Worm (Caenorhabditis elegans) whole organism, L1 larva: ENCODE data around the gene F59B8.1.

ENCODE experiments used
- C04F5.9 ChIP-seq: sonication (generic microtip); optimal IDR thresholded peaks from 2 replicates; lab custom pipeline; 2016; ENCODE audit warnings: missing genetic modification characterization, missing compliant biosample characterization
- C16A3.4 ChIP-seq: fragments of 150-350 bp; optimal IDR thresholded peaks from 2 replicates; lab custom pipeline; 2014; ENCODE audit warnings: missing biosample characterization, missing genetic modification characterization
- aly-2 ChIP-seq: fragments of 150-350 bp; optimal IDR thresholded peaks from 2 replicates; lab custom pipeline; 2014; ENCODE audit warnings: missing biosample characterization, missing genetic modification characterization
- ama-1 ChIP-seq: fragments of 150-350 bp; optimal IDR thresholded peaks from 2 replicates; lab custom pipeline; 2014
- ceh-8 ChIP-seq: fragments of 200-800 bp; sonication (Bioruptor generic); optimal IDR thresholded peaks from 2 replicates; lab custom pipeline; 2018; ENCODE audit warnings: mild to moderate bottlenecking, missing genetic modification characterization, moderate library complexity, missing compliant biosample characterization
- ceh-82 ChIP-seq, 3 experiments: fragments of 150-350 bp in 1 of 3; sonication (generic microtip) in 2 of 3; optimal IDR thresholded peaks; 2 replicates each; lab custom pipeline; 2014 to 2017; ENCODE audit warnings: missing biosample characterization in 3 of 3, missing genetic modification characterization in 3 of 3
- ceh-88 ChIP-seq: fragments of 200-800 bp; sonication (Bioruptor generic); IDR thresholded peaks from 2 replicates; pipeline ENCODE4 v1.3.6; 2022; ENCODE audit warnings: missing genetic modification characterization, missing compliant biosample characterization
- egl-13 ChIP-seq: sonication (generic microtip); optimal IDR thresholded peaks from 2 replicates; lab custom pipeline; 2016; ENCODE audit warnings: missing genotype, missing genetic modification reagents, missing genetic modification characterization, missing compliant biosample characterization
- elt-2 ChIP-seq: sonication (generic microtip); optimal IDR thresholded peaks from 2 replicates; lab custom pipeline; 2016; ENCODE audit warnings: missing genetic modification characterization, mild to moderate bottlenecking, inconsistent platforms, missing compliant biosample characterization, missing genetic modification reagents
- elt-3 ChIP-seq, 6 experiments: fragments of 150-350 bp in 1 of 6; sonication (generic microtip); optimal IDR thresholded peaks; 2 replicates each; lab custom pipeline; 2017 to 2018; ENCODE audit warnings: missing biosample characterization in 6 of 6, missing genetic modification characterization in 6 of 6, inconsistent platforms in 1 of 6
- fkh-10 ChIP-seq: sonication (generic microtip); optimal IDR thresholded peaks from 2 replicates; lab custom pipeline; 2017; ENCODE audit warnings: missing biosample characterization, missing genetic modification reagents, missing genetic modification characterization
- fkh-8 ChIP-seq: sonication (generic microtip); optimal IDR thresholded peaks from 2 replicates; lab custom pipeline; 2016; ENCODE audit warnings: mild to moderate bottlenecking, missing genetic modification characterization, missing compliant biosample characterization
- fos-1 ChIP-seq: fragments of 150-350 bp; optimal IDR thresholded peaks from 2 replicates; lab custom pipeline; 2014; ENCODE audit warnings: missing biosample characterization, missing genetic modification characterization
- hlh-4 ChIP-seq: sonication (generic microtip); optimal IDR thresholded peaks from 2 replicates; lab custom pipeline; 2016; ENCODE audit warnings: mild to moderate bottlenecking, missing genetic modification characterization, missing compliant biosample characterization
- hpl-2 ChIP-seq: fragments of 150-350 bp; optimal IDR thresholded peaks from 2 replicates; lab custom pipeline; 2014; ENCODE audit warnings: missing biosample characterization, missing genetic modification reagents, missing genetic modification characterization
- jun-1 ChIP-seq: fragments of 150-350 bp; optimal IDR thresholded peaks from 2 replicates; lab custom pipeline; 2014; ENCODE audit warnings: missing biosample characterization, missing genetic modification reagents, missing genetic modification characterization
- lin-14 ChIP-seq: fragments of 200-800 bp; sonication (Bioruptor generic); optimal IDR thresholded peaks from 2 replicates; lab custom pipeline; 2018; ENCODE audit warnings: mild to moderate bottlenecking, missing genetic modification characterization, moderate library complexity, missing compliant biosample characterization
- lin-15B ChIP-seq: fragments of 150-350 bp; sonication (generic microtip); optimal IDR thresholded peaks from 3 replicates; lab custom pipeline; 2014; ENCODE audit warnings: missing biosample characterization, missing genetic modification characterization
- lin-39 ChIP-seq: fragments of 150-350 bp; optimal IDR thresholded peaks from 2 replicates; lab custom pipeline; 2014; ENCODE audit warnings: missing biosample characterization, missing genetic modification reagents, missing genetic modification characterization
- lir-3 ChIP-seq: sonication (generic microtip); optimal IDR thresholded peaks from 2 replicates; lab custom pipeline; 2016; ENCODE audit warnings: mild to moderate bottlenecking, missing genetic modification characterization, moderate library complexity, missing compliant biosample characterization; ENCODE audit not compliant: poor library complexity
- mdl-1 ChIP-seq, 2 experiments: fragments of 150-350 bp; optimal IDR thresholded peaks; 2 replicates each; lab custom pipeline; 2014 to 2017; ENCODE audit warnings: missing biosample characterization in 2 of 2, missing genetic modification characterization in 2 of 2, inconsistent platforms in 1 of 2
- nhr-20 ChIP-seq: sonication (generic microtip); optimal IDR thresholded peaks from 2 replicates; lab custom pipeline; 2016; ENCODE audit warnings: mild to moderate bottlenecking, missing genetic modification characterization, missing compliant biosample characterization
- nhr-28 ChIP-seq: fragments of 150-350 bp; optimal IDR thresholded peaks from 2 replicates; lab custom pipeline; 2014; ENCODE audit warnings: missing biosample characterization, missing genetic modification characterization
- nhr-71 ChIP-seq: sonication (generic microtip); optimal IDR thresholded peaks from 2 replicates; lab custom pipeline; 2016; ENCODE audit warnings: mild to moderate bottlenecking, missing genetic modification characterization, moderate library complexity, missing compliant biosample characterization
- nhr-85 ChIP-seq: sonication (generic microtip); peaks from one replicate; lab custom pipeline; 2016; ENCODE audit warnings: missing genetic modification characterization, inconsistent platforms, missing compliant biosample characterization
- pqm-1 ChIP-seq: sonication (generic microtip); optimal IDR thresholded peaks from 3 replicates; lab custom pipeline; 2017; ENCODE audit warnings: missing biosample characterization, missing genetic modification characterization
- snpc-4 ChIP-seq: fragments of 150-350 bp; optimal IDR thresholded peaks from 2 replicates; lab custom pipeline; 2014; ENCODE audit warnings: missing biosample characterization, missing genetic modification characterization
- swsn-7 ChIP-seq: sonication (generic microtip); optimal IDR thresholded peaks from 2 replicates; lab custom pipeline; 2016; ENCODE audit warnings: missing genetic modification characterization, missing compliant biosample characterization
- unc-130 ChIP-seq: fragments of 150-350 bp; optimal IDR thresholded peaks from 2 replicates; lab custom pipeline; 2017; ENCODE audit warnings: missing biosample characterization, missing genetic modification characterization, inconsistent platforms
- unc-86 ChIP-seq: sonication (generic microtip); optimal IDR thresholded peaks from 2 replicates; lab custom pipeline; 2016; ENCODE audit warnings: missing genetic modification characterization, missing compliant biosample characterization
- unc-98 ChIP-seq: fragments of 200-800 bp; sonication (Bioruptor generic); IDR thresholded peaks from 2 replicates; pipeline ENCODE4 v1.3.6; 2022; ENCODE audit warnings: missing genetic modification characterization, missing compliant biosample characterization
- vab-15 ChIP-seq: sonication (generic microtip); optimal IDR thresholded peaks from 2 replicates; lab custom pipeline; 2017; ENCODE audit warnings: missing genotype, mild to moderate bottlenecking, missing genetic modification characterization, missing compliant biosample characterization

F59B8.1 gene

ce11 chrIV:9386038-9386437, 42.0 kb upstream of the F59B8.1 start, which contains the start of gene daf-15 (continued):
- TF ChIP-seq C16A3.4 (tag; lab: Kevin White, UChicago) (peak; percentile 68), fkh-8 (peak; percentile 44), elt-2 (tag; lab: Kevin White, UChicago) (no peak), elt-3 (tag; optimal IDR thresholded peaks at IDR 0.05; lab: Kevin White, UChicago) (peak in 2 of 6 experiments; percentile 9 to 30), mdl-1 (tag; optimal IDR thresholded peaks at IDR 0.05; lab: Kevin White, UChicago) (peak in 1 of 2 experiments; percentile 50), vab-15 (no peak), unc-86 (tag; lab: Kevin White, UChicago) (peak; percentile 41), ceh-8 (GFP tag; lab: Kevin White, UChicago) (no peak), egl-13 (tag; lab: Kevin White, UChicago) (peak; percentile 25), nhr-20 (tag; lab: Kevin White, UChicago) (peak; percentile 48), lir-3 (tag; lab: Kevin White, UChicago) (no peak), lin-15B (peak; percentile 13), snpc-4 (tag; lab: Kevin White, UChicago) (peak; percentile 23), ceh-88 (no peak), C04F5.9 (tag; lab: Kevin White, UChicago) (no peak), lin-14 (GFP tag; lab: Kevin White, UChicago) (no peak), unc-130 (tag; lab: Kevin White, UChicago) (peak; percentile 64)

DNA sequence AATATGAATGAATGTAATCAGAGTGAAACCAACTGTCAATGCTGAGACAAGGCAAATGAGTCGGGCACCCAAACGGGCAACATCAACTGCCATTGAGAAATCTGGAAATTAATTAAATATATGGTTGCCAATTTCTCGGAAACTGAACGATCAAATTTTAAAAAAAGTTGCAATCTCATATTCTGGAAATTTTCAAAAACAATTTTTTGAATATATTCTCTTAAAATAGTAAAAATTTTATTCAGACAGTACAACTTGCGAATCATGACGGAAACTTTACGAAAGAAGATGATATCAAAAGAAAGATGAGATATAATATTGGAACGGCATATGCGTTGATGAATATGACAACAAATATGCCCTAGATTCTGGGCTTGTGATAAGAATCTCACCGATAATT, 31.9 kb upstream of the F59B8.1 start, which contains the start of gene col-121:
Gene col-121, minus strand, starts transcription at position 101 of the 400 bp plus-strand sequence.
- TF ChIP-seq nhr-85 (no peak), jun-1 (no peak), C04F5.9 (tag; lab: Kevin White, UChicago) (no peak), pqm-1 (tag; lab: Kevin White, UChicago) (no peak)

DNA sequence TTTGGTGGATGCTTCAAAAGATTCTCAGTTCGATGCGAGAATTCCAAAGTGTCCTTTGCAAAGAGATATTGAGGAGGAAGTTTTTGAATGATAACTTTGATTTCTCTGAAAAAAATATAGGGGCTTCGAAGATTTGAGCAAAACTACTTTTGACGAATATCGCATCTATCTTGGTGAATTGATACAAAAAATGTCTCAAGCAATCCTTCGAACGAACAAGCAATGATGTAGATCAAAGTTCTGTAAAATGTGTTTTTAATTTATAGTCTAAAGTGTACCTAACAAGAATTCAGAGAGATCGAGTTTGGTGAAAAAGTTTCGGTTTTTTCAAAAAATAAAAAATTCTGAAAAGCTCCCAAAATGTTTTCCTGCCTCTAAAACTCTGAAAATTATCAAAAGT, 30.8 kb upstream of the F59B8.1 start, which contains the start of gene F56D5.3:
Gene F56D5.3, plus strand, starts transcription at position 301 of the 400 bp plus-strand sequence.
- TF ChIP-seq ceh-82 (tag; optimal IDR thresholded peaks at IDR 0.05; lab: Kevin White, UChicago) (no peak), lin-14 (GFP tag; lab: Kevin White, UChicago) (no peak), lin-15B (no peak), unc-130 (tag; lab: Kevin White, UChicago) (no peak), lin-39 (tag; lab: Kevin White, UChicago) (no peak), hpl-2 (GFP tag; lab: Kevin White, UChicago) (no peak), swsn-7 (tag; lab: Kevin White, UChicago) (no peak)

DNA sequence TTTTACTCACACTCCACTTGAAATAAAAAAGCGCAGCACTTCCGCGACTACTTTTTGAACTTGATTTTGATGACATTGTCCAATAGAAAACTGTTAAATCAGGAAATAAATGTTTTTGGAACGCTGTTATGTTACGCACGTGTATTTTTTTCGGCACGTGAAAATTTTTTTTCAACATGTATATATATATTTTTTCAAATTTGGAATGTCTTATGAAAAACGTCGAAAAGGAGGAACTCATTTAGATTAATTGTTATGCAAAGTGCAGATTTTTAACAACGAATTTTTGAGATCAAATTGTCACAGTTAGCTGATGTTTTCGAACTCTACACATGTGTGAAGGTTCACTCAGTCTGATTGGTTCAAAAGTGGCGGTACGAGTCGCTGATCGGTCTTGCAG, 29.5 kb upstream of the F59B8.1 start, which contains the start of gene F56D5.2:
Gene F56D5.2, minus strand, starts transcription at position 101 of the 400 bp plus-strand sequence.
- no peak for TF ChIP-seq C04F5.9 (tag; lab: Kevin White, UChicago)
- no peak for TF ChIP-seq jun-1
- no peak for TF ChIP-seq nhr-28 (tag; lab: Kevin White, UChicago)
- no peak for TF ChIP-seq fkh-8
- TF ChIP-seq hlh-4 (tag; lab: Kevin White, UChicago): no peak
- TF ChIP-seq nhr-71 (tag; lab: Kevin White, UChicago): no peak
- TF ChIP-seq swsn-7 (tag; lab: Kevin White, UChicago): no peak
- no peak for TF ChIP-seq ama-1
- TF ChIP-seq, all 84 proteins: peak for 0

DNA sequence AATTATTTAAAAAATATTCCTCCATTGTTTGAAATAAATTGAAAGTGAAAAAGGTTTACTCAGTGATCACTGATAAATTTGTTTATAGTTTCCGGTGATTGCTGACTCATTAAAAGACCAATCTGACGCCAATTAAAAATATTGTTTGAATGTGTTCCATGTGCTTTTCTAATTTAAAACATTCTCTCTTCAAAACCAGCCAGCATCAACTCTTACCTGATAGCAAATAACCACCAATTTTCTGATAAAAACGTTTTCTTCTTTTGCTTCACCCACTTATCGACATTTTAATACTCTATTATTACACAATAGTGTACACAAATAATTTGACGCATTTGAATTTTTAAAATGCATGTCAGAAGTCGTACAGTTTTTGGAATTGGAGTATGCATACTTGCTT, 26.3 kb upstream of the F59B8.1 start, which contains the start of gene F56D5.6:
Gene F56D5.6, plus strand, starts transcription at position 208 of the 400 bp plus-strand sequence.
- TF ChIP-seq aly-2 (tag; lab: Kevin White, UChicago) (no peak), fkh-10 (GFP tag; lab: Kevin White, UChicago) (no peak), unc-98 (GFP tag; lab: Robert Waterston, UW) (no peak), fos-1 (tag; lab: Kevin White, UChicago) (no peak), elt-2 (tag; lab: Kevin White, UChicago) (peak; percentile 17), hpl-2 (GFP tag; lab: Kevin White, UChicago) (no peak)
